Worm (Caenorhabditis elegans): ENCODE data around the gene F14H3.15.

The F14H3.15 gene

ce11 chrV:16047052-16047451 lies 13.0 kb downstream of the F14H3.15 start (continued):
- TF ChIP-seq mef-2 (tag; optimal IDR thresholded peaks at IDR 0.05), result no peak

DNA sequence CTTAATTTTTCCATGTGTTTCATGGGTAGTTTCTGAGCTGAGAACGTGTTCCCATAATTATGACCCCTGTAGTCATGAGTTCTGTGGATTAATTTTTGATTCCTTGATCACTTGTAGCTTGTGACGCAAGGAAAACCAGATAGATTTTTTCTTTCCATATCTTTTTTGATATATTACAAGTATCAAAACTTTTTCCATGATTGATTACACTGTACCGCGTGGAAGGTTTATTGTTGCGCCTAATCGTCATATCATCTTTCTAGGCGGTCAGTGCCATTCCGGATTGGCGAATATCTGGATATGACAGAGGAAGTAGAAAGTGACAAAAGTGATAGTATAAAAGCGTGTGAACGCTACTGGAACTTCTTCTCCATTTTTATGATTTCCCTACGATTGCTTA lies 13.5 kb downstream of the F14H3.15 start, which contains the start of gene ZK285.2:
Gene ZK285.2, plus strand, starts transcription at position 301 of the 400 bp plus-strand sequence.
- TF ChIP-seq ceh-8 (GFP tag; optimal IDR thresholded peaks at IDR 0.05) (no peak), efl-1 (optimal IDR thresholded peaks at IDR 0.05) (no peak), efl-1 (GFP tag; optimal IDR thresholded peaks at IDR 0.05 in 1 of 2) (peak in 1 of 2 experiments; percentile 16), nhr-12 (tag; optimal IDR thresholded peaks at IDR 0.05) (no peak), blmp-1 (tag; optimal IDR thresholded peaks at IDR 0.05) (peak; percentile 31)

DNA sequence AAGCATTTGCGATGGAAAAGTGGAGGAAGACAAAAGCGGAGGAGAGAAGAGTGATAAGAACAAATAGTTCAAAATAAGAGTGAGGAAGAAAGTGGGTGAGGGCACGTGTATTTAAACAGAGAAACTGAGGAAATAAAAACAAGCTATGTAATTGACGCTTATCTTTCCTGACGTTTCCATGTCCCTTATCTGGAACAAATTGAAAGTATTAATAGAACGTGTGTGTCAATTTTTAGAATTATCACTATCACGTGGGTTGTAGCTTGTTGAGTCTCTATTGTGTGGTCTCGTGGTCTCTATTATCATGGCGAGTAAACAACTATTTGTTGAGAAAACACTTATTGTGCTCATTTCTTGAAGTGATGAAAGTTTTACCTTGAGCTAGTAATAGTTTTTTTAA lies 14.2 kb downstream of the F14H3.15 start, which contains the start of gene T10C6.15:
Gene T10C6.15, minus strand, starts transcription at position 104 of the 400 bp plus-strand sequence.
- TF ChIP-seq alr-1 (tag; optimal IDR thresholded peaks at IDR 0.05; ENCODE audit: borderline replicate concordance) (no peak), blmp-1 (tag; optimal IDR thresholded peaks at IDR 0.05) (no peak), nhr-28 (tag; optimal IDR thresholded peaks at IDR 0.05) (no peak), pag-3 (tag; optimal IDR thresholded peaks at IDR 0.05; ENCODE audit: borderline replicate concordance, insufficient read depth) (no peak), efl-3 (GFP tag; optimal IDR thresholded peaks at IDR 0.05) (no peak), C04F5.9 (tag; optimal IDR thresholded peaks at IDR 0.05) (no peak), ces-1 (GFP tag; optimal IDR thresholded peaks at IDR 0.05) (no peak), ceh-8 (GFP tag; optimal IDR thresholded peaks at IDR 0.05) (no peak), zip-4 (GFP tag; optimal IDR thresholded peaks at IDR 0.05) (no peak), unc-98 (GFP tag; IDR thresholded peaks at IDR 0.05) (no peak), fkh-4 (tag; optimal IDR thresholded peaks at IDR 0.05; ENCODE audit: borderline replicate concordance) (no peak), unc-62 (GFP tag; optimal IDR thresholded peaks at IDR 0.05) (no peak), mab-9 (GFP tag; IDR thresholded peaks at IDR 0.05) (no peak), Y116A8C.19 (tag; optimal IDR thresholded peaks at IDR 0.05; ENCODE audit: borderline replicate concordance) (no peak), lin-35 (GFP tag; optimal IDR thresholded peaks at IDR 0.05) (peak in 1 of 2 experiments; percentile 76), nhr-11 (tag; optimal IDR thresholded peaks at IDR 0.05) (no peak), nhr-237 (tag; optimal IDR thresholded peaks at IDR 0.05) (no peak), pax-3 (tag; optimal IDR thresholded peaks at IDR 0.05) (peak; percentile 49), efl-1 (optimal IDR thresholded peaks at IDR 0.05) (no peak), efl-1 (GFP tag; optimal IDR thresholded peaks at IDR 0.05 in 1 of 2) (peak in 1 of 2 experiments; percentile 87), snu-23 (GFP tag; optimal IDR thresholded peaks at IDR 0.05) (no peak), tlp-1 (tag; optimal IDR thresholded peaks at IDR 0.05) (no peak), lir-3 (tag; optimal IDR thresholded peaks at IDR 0.05; ENCODE audit: poor library complexity) (no peak), lsy-2 (tag; optimal IDR thresholded peaks at IDR 0.05) (no peak), nhr-12 (tag; optimal IDR thresholded peaks at IDR 0.05) (no peak), F16B12.6 (tag; optimal IDR thresholded peaks at IDR 0.05) (no peak), egl-27 (tag; optimal IDR thresholded peaks at IDR 0.05) (no peak), ceh-88 (GFP tag; IDR thresholded peaks at IDR 0.05) (no peak), hlh-17 (GFP tag; optimal IDR thresholded peaks at IDR 0.05; ENCODE audit: borderline replicate concordance) (no peak), mep-1 (tag; optimal IDR thresholded peaks at IDR 0.05) (no peak), nhr-84 (tag; optimal IDR thresholded peaks at IDR 0.05) (no peak), tbx-2 (tag; optimal IDR thresholded peaks at IDR 0.05) (no peak), hlh-4 (tag; optimal IDR thresholded peaks at IDR 0.05) (no peak), isw-1 (GFP tag; IDR thresholded peaks at IDR 0.05) (no peak), ets-5 (GFP tag; IDR thresholded peaks at IDR 0.05) (no peak), sptf-1 (tag; optimal IDR thresholded peaks at IDR 0.05) (no peak), nhr-90 (tag; optimal IDR thresholded peaks at IDR 0.05; ENCODE audit: poor library complexity) (peak; percentile 63), sox-4 (tag; optimal IDR thresholded peaks at IDR 0.05) (no peak), nhr-85 (tag) (peak; percentile 30), egl-13 (tag; optimal IDR thresholded peaks at IDR 0.05) (no peak), ceh-90 (tag; optimal IDR thresholded peaks at IDR 0.05) (no peak), irx-1 (tag; optimal IDR thresholded peaks at IDR 0.05) (no peak), elt-3 (tag; optimal IDR thresholded peaks at IDR 0.05) (no peak), ceh-63 (GFP tag; optimal IDR thresholded peaks at IDR 0.05) (no peak), fos-1 (tag; optimal IDR thresholded peaks at IDR 0.05) (no peak), fkh-8 (tag; optimal IDR thresholded peaks at IDR 0.05) (no peak), nhr-77 (tag; optimal IDR thresholded peaks at IDR 0.05) (no peak)

Data from whole organism, L1 larva.